Fruit fly (Drosophila melanogaster) whole organism, adult: Measurements from ENCODE around the gene CG4582.
A peak's percentile ranks its signal among the peaks of the same experiment; 100 is the strongest.

Source experiments
- CG11617 ChIP-seq: fragments of 200-800 bp; sonication (Bioruptor generic); optimal IDR thresholded peaks from 2 replicates; lab custom pipeline; 2017; ENCODE audit warnings: mild to moderate bottlenecking, missing biosample characterization, missing genetic modification reagents, missing genetic modification characterization
- CG12768 ChIP-seq: fragments of 200-800 bp; sonication (Bioruptor generic); optimal IDR thresholded peaks from 2 replicates; lab custom pipeline; 2017; ENCODE audit warnings: missing biosample characterization, missing genetic modification characterization, mild to moderate bottlenecking, moderate library complexity, missing genetic modification reagents
- CG14711 ChIP-seq: fragments of 200-800 bp; sonication (Bioruptor generic); optimal IDR thresholded peaks from 2 replicates; lab custom pipeline; 2018; ENCODE audit warnings: missing biosample characterization, mild to moderate bottlenecking, missing genetic modification characterization, moderate library complexity
- CG1620 ChIP-seq: fragments of 200-800 bp; sonication (Bioruptor generic); optimal IDR thresholded peaks from 2 replicates; lab custom pipeline; 2016; ENCODE audit warnings: missing biosample characterization, missing genetic modification characterization
- CG33017 ChIP-seq: fragments of 200-800 bp; sonication (Bioruptor generic); optimal IDR thresholded peaks from 2 replicates; lab custom pipeline; 2018; ENCODE audit warnings: missing biosample characterization, mild to moderate bottlenecking, missing genetic modification characterization, moderate library complexity
- CG5204 ChIP-seq: fragments of 200-800 bp; sonication (Bioruptor generic); optimal IDR thresholded peaks from 2 replicates; lab custom pipeline; 2016; ENCODE audit warnings: missing biosample characterization, missing genetic modification characterization
- CG7045 ChIP-seq: fragments of 200-800 bp; sonication (Bioruptor generic); optimal IDR thresholded peaks from 2 replicates; lab custom pipeline; 2017; ENCODE audit warnings: missing biosample characterization, mild to moderate bottlenecking, missing genetic modification characterization
- CG7101 ChIP-seq: fragments of 200-800 bp; sonication (Bioruptor generic); optimal IDR thresholded peaks from 2 replicates; lab custom pipeline; 2018; ENCODE audit warnings: missing biosample characterization, mild to moderate bottlenecking, missing genetic modification characterization, moderate library complexity
- Crg-1 ChIP-seq: fragments of 200-800 bp; sonication (Bioruptor generic); optimal IDR thresholded peaks from 2 replicates; lab custom pipeline; 2016; ENCODE audit warnings: missing biosample characterization, missing genetic modification characterization
- Hr96 ChIP-seq: fragments of 200-800 bp; sonication (Bioruptor generic); optimal IDR thresholded peaks from 2 replicates; lab custom pipeline; 2016; ENCODE audit warnings: missing biosample characterization, missing genetic modification characterization
- bab1 ChIP-seq: fragments of 200-800 bp; sonication (Bioruptor generic); optimal IDR thresholded peaks from 3 replicates; lab custom pipeline; 2019; ENCODE audit warnings: missing biosample characterization, mild to moderate bottlenecking, missing genetic modification characterization, moderate library complexity
- cic ChIP-seq: fragments of 200-800 bp; sonication (Bioruptor generic); optimal IDR thresholded peaks from 2 replicates; lab custom pipeline; 2017; ENCODE audit warnings: missing biosample characterization, mild to moderate bottlenecking, missing genetic modification characterization, moderate library complexity
- cnc ChIP-seq, 2 experiments: fragments of >200 bp; optimal IDR thresholded peaks; 2 replicates each; lab custom pipeline; 2017
- kay ChIP-seq: fragments of 200-800 bp; sonication (Bioruptor generic); peaks from one replicate; lab custom pipeline; 2016; ENCODE audit warnings: missing biosample characterization, missing genetic modification characterization, borderline replicate concordance
- ovo ChIP-seq: fragments of 200-800 bp; sonication (Bioruptor generic); optimal IDR thresholded peaks from 2 replicates; lab custom pipeline; 2016; ENCODE audit warnings: missing biosample characterization, missing genetic modification characterization
- pad ChIP-seq: fragments of 200-800 bp; sonication (Bioruptor generic); optimal IDR thresholded peaks from 3 replicates; lab custom pipeline; 2017; ENCODE audit warnings: missing biosample characterization, missing genetic modification characterization, mild to moderate bottlenecking, moderate library complexity, missing genetic modification reagents
- tj ChIP-seq: fragments of 200-800 bp; sonication (Bioruptor generic); optimal IDR thresholded peaks from 3 replicates; lab custom pipeline; 2017; ENCODE audit warnings: missing biosample characterization, mild to moderate bottlenecking, missing genetic modification characterization, moderate library complexity
- toe ChIP-seq: fragments of 200-800 bp; sonication (Bioruptor generic); optimal IDR thresholded peaks from 2 replicates; lab custom pipeline; 2016; ENCODE audit warnings: missing biosample characterization, missing genetic modification characterization

The CG4582 gene

DNA sequence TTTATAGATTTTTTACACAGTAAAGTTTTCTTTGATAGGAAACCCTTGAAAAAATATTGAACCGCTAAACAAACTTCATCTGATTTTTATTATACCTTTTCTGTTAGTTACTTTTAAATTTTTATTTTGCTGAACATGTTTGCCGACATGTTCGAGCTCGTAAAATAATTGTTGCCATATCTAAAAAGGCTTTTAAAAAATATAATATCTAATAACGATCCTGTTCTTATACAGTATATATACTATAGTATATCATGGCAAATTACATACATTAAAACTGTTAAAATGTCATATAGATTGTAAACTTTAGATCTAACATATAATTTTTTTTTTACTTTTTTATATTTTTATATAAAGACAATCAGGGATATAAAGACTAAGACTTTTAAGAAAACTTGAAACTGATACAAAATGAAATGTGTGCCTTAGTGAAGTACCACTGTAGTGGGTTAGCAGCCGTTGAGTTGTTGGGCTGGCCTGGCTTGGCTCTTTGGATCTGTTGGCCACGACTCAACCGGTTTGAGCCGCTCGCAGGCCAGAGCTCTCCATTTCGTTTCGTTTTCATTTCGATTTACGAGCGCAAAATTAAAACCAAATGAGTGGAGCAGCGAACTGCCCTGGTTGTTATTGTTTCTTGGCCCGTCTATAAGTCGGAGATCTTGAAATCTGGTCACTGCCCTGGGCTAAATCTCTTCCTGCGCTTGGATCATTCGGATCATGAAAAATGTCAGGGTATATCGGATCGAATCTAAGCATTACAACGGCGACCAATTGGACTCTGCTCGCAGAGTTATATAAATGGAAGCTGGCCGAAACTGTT, 50.4 kb downstream of the CG4582 start:
- TF ChIP-seq CG33017 (tag; lab: Kevin White, UChicago) (no peak), CG7101 (tag; lab: Kevin White, UChicago) (no peak), CG1620 (no peak), CG7045 (GFP tag; lab: Kevin White, UChicago) (no peak), pad (GFP tag; lab: Kevin White, UChicago) (no peak), ovo (no peak), CG5204 (no peak), Crg-1 (no peak), cic (GFP tag; lab: Kevin White, UChicago) (no peak), tj (GFP tag; lab: Kevin White, UChicago) (no peak), CG11617 (GFP tag; lab: Kevin White, UChicago) (no peak), Hr96 (GFP tag; lab: Kevin White, UChicago) (no peak), toe (no peak), CG14711 (tag; lab: Kevin White, UChicago) (no peak), CG12768 (GFP tag; lab: Kevin White, UChicago) (no peak), kay (GFP tag; lab: Kevin White, UChicago) (no peak), bab1 (GFP tag; lab: Kevin White, UChicago) (no peak), cnc (optimal IDR thresholded peaks at IDR 0.05; lab: Kevin White, UChicago) (no peak)

DNA sequence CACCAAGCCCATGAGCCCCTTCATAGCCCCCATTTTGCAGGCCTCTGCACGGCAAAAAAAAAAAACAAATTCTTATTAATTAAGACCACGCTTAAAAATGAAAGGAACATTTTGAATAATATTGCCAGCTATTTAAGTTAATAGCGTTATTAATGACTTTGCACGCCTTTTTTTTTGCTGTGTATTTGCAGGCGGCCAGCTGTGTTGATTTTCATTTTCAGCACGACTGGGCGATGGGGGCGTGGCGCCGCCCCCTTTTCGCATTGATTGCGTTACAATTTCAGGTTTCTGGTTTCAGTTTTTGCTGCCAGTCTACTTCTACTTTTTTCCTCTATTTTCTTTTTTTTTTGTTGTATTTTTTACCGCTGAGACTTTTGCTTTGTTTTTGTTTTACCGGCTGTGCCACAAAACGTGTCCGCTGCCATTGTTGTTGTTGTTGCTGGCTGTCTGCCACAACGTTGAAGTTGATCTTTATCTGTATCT, 51.0 kb downstream of the CG4582 start:
- TF ChIP-seq ovo, result no peak
- no peak for TF ChIP-seq CG14711 (tag; lab: Kevin White, UChicago)
- TF ChIP-seq CG7045 (GFP tag; lab: Kevin White, UChicago), result peak; percentile 23
